Worm (Caenorhabditis elegans): ENCODE data around the gene C14C11.2.

C14C11.2 gene

ce11 chrV:5708331-5708730 lies 47.4 kb downstream of the C14C11.2 start:
- TF ChIP-seq skn-1 (tag; optimal IDR thresholded peaks at IDR 0.05) (no peak), lin-15B (tag; optimal IDR thresholded peaks at IDR 0.05) (no peak), egl-27 (tag; optimal IDR thresholded peaks at IDR 0.05) (no peak), lin-39 (tag; optimal IDR thresholded peaks at IDR 0.05) (no peak), zag-1 (tag; optimal IDR thresholded peaks at IDR 0.05) (no peak), ceh-9 (tag; optimal IDR thresholded peaks at IDR 0.05) (no peak), daf-12 (tag; optimal IDR thresholded peaks at IDR 0.05) (no peak), nfya-1 (tag; optimal IDR thresholded peaks at IDR 0.05; ENCODE audit: insufficient read depth) (no peak), nhr-12 (tag; optimal IDR thresholded peaks at IDR 0.05) (no peak), nhr-67 (tag; optimal IDR thresholded peaks at IDR 0.05) (no peak), hmg-11 (tag; optimal IDR thresholded peaks at IDR 0.05) (no peak), unc-62 (GFP tag; optimal IDR thresholded peaks at IDR 0.05) (no peak), nhr-237 (tag; optimal IDR thresholded peaks at IDR 0.05) (no peak), ztf-4 (tag; optimal IDR thresholded peaks at IDR 0.05) (no peak), nhr-28 (tag; optimal IDR thresholded peaks at IDR 0.05) (no peak), tbx-2 (tag; optimal IDR thresholded peaks at IDR 0.05) (no peak), nhr-43 (tag; optimal IDR thresholded peaks at IDR 0.05; ENCODE audit: poor library complexity, severe bottlenecking) (no peak)

ce11 chrV:5712189-5712588 lies 51.2 kb downstream of the C14C11.2 start:
- TF ChIP-seq lsy-12 (tag; optimal IDR thresholded peaks at IDR 0.05) (no peak), nhr-67 (tag; optimal IDR thresholded peaks at IDR 0.05) (no peak), ceh-16 (tag; optimal IDR thresholded peaks at IDR 0.05) (no peak), ztf-11 (tag; optimal IDR thresholded peaks at IDR 0.05) (no peak), ceh-9 (tag; optimal IDR thresholded peaks at IDR 0.05) (no peak), eor-1 (tag; optimal IDR thresholded peaks at IDR 0.05) (no peak), fos-1 (tag; optimal IDR thresholded peaks at IDR 0.05) (no peak), pqm-1 (tag; optimal IDR thresholded peaks at IDR 0.05) (no peak), snpc-4 (tag; optimal IDR thresholded peaks at IDR 0.05) (no peak), ceh-82 (tag; optimal IDR thresholded peaks at IDR 0.05) (no peak), nhr-43 (tag; optimal IDR thresholded peaks at IDR 0.05; ENCODE audit: poor library complexity, severe bottlenecking) (no peak), zag-1 (tag; optimal IDR thresholded peaks at IDR 0.05) (no peak), ceh-28 (tag; optimal IDR thresholded peaks at IDR 0.05) (no peak), ZK546.5 (tag; optimal IDR thresholded peaks at IDR 0.05) (no peak), nhr-76 (tag; optimal IDR thresholded peaks at IDR 0.05) (no peak), mml-1 (tag; optimal IDR thresholded peaks at IDR 0.05) (no peak), aly-2 (tag; optimal IDR thresholded peaks at IDR 0.05) (no peak), pha-4 (tag; optimal IDR thresholded peaks at IDR 0.05) (no peak), nhr-25 (tag; optimal IDR thresholded peaks at IDR 0.05) (no peak)

- no peak for TF ChIP-seq ceh-9 (tag; optimal IDR thresholded peaks at IDR 0.05)
- no peak for TF ChIP-seq aly-2 (tag; optimal IDR thresholded peaks at IDR 0.05)
- TF ChIP-seq nhr-25 (tag; optimal IDR thresholded peaks at IDR 0.05), result no peak
- TF ChIP-seq ama-1 (optimal IDR thresholded peaks at IDR 0.05), result peak; percentile 1
- no peak for TF ChIP-seq nhr-67 (tag; optimal IDR thresholded peaks at IDR 0.05)
- no peak for TF ChIP-seq sea-2 (GFP tag; optimal IDR thresholded peaks at IDR 0.05)
- no peak for TF ChIP-seq nhr-76 (tag; optimal IDR thresholded peaks at IDR 0.05)
- TF ChIP-seq nhr-28 (tag; optimal IDR thresholded peaks at IDR 0.05), result no peak
- TF ChIP-seq fkh-2 (tag; optimal IDR thresholded peaks at IDR 0.05), result no peak
- TF ChIP-seq jun-1 (tag; optimal IDR thresholded peaks at IDR 0.05), result peak; percentile 15
- TF ChIP-seq pqm-1 (tag; optimal IDR thresholded peaks at IDR 0.05), result peak; percentile 75
- no peak for TF ChIP-seq nhr-77 (tag; optimal IDR thresholded peaks at IDR 0.05)
- TF ChIP-seq elt-2 (tag; optimal IDR thresholded peaks at IDR 0.05), result peak; percentile 91
- no peak for TF ChIP-seq lsy-12 (tag; optimal IDR thresholded peaks at IDR 0.05)
Measured at ce11 chrV:5712652-5713051, 51.7 kb downstream of the C14C11.2 start, which contains the start of gene gcst-1. gcst-1 (plus strand) TSS chrV:5712928.
